Fruit fly (Drosophila melanogaster): ENCODE data around the gene tnc.

tnc gene

DNA sequence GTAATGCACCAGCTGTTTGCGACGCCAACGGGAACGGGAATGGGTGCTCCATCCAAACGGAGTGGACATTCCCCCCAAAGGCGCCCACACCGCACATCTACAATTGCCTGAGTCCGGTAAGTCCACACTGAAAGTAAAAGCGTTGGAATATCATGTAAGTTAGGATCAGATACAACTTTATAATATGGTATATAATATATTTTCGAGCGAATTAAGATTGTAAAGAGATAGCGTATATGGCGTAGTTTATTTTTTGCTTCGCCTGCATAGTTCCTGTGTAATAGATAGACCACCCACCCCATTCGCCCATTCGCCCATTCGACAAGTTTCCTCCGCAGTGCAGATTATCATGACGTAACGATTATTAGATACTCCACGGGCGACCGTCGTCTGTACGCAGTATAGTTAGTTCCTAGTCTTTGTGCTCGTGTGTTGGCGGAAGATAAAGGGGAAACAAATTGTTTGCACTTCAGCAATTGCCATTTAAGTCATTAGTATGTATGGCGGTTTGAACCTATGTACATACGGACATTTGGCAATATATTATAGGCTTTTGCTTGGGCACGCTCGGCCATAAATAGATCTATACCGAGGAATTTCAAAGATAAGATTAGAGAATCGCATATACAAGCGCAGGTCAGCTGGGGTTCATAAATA is 67.4 kb downstream of the tnc start (continued):
- peak; percentile 43 for TF ChIP-seq Hmr (GFP tag; optimal IDR thresholded peaks at IDR 0.05)
- no peak for TF ChIP-seq ERR (GFP tag; optimal IDR thresholded peaks at IDR 0.05)

DNA sequence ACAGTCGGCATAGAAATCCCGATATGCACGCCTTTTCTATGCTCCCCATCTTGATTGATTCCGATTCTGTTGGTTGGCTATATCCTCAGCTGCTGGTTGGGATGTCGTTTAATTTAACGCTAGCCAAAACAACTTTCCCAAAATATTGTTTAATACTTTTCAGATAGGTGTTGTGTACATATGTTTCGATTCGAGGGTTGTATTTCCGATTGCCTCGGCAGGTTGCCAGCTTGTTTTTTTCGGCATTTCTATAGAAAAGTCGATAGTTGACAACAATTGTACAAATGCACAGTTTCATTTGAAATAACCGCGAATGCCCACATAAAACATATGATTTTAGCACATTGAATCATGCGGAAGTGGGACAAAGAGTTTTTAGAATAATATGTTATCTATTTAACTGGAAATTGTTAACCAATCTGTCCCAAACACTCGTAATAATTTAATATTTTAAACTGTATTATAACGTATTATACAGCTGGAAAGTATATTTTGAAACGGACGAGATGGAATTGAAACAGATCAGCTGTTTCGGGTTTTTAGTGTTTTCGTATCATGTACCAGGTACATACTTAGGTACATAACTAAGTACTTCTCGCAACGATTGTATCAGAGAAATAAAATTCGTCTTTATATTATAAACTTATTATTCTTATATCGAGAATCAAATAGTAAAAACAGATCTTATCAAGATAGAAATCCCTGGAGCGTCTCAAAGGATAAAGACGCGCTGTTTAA is 70.4 kb downstream of the tnc start, which contains the start of gene CG31109:
CG31109 (minus strand) TSS at position 203 of the 738 bp plus-strand sequence.
- peak; percentile 61 for TF ChIP-seq Scr (GFP tag; IDR thresholded peaks at IDR 0.05; ENCODE audit: partially characterized antibody)
- no peak for TF ChIP-seq klu (GFP tag; IDR thresholded peaks at IDR 0.05)
- no peak for TF ChIP-seq Dip2 (GFP tag; IDR thresholded peaks at IDR 0.05)
- TF ChIP-seq z (GFP tag; IDR thresholded peaks at IDR 0.05): no peak
- no peak for TF ChIP-seq CG14050 (GFP tag; IDR thresholded peaks at IDR 0.05)
- TF ChIP-seq NC2α (GFP tag; optimal IDR thresholded peaks at IDR 0.05): no peak
- TF ChIP-seq gcm2 (GFP tag; optimal IDR thresholded peaks at IDR 0.05): no peak
- peak; percentile 57 for TF ChIP-seq bbx (GFP tag; IDR thresholded peaks at IDR 0.05; ENCODE audit: partially characterized antibody)
- no peak for TF ChIP-seq CG13123 (GFP tag; optimal IDR thresholded peaks at IDR 0.05)
- TF ChIP-seq Six4 (GFP tag; optimal IDR thresholded peaks at IDR 0.05): peak; percentile 30
- no peak for TF ChIP-seq tna (GFP tag; IDR thresholded peaks at IDR 0.05; ENCODE audit: partially characterized antibody)
- peak; percentile 77 for TF ChIP-seq stwl (tag; optimal IDR thresholded peaks at IDR 0.05)
- TF ChIP-seq crp (GFP tag; optimal IDR thresholded peaks at IDR 0.05): peak; percentile 65 to 87
- no peak for TF ChIP-seq lbe (GFP tag; optimal IDR thresholded peaks at IDR 0.05)
- TF ChIP-seq CG3163 (GFP tag; optimal IDR thresholded peaks at IDR 0.05): no peak
- no peak for TF ChIP-seq CG6813 (GFP tag; optimal IDR thresholded peaks at IDR 0.05)
- TF ChIP-seq cad (GFP tag; optimal IDR thresholded peaks at IDR 0.05): no peak
- no peak for TF ChIP-seq dysf (GFP tag; IDR thresholded peaks at IDR 0.05)
- peak; percentile 31 for TF ChIP-seq Lhr (GFP tag; optimal IDR thresholded peaks at IDR 0.05)
- no peak for TF ChIP-seq Drgx (GFP tag; IDR thresholded peaks at IDR 0.05)
- TF ChIP-seq Gsc (GFP tag; IDR thresholded peaks at IDR 0.05): no peak
- no peak for TF ChIP-seq cg (GFP tag; optimal IDR thresholded peaks at IDR 0.05)
- no peak for TF ChIP-seq Bdp1 (GFP tag; optimal IDR thresholded peaks at IDR 0.05)
- TF ChIP-seq Bgb (GFP tag; IDR thresholded peaks at IDR 0.05; ENCODE audit: partially characterized antibody): peak; percentile 59
- peak; percentile 80 for TF ChIP-seq trem (tag; optimal IDR thresholded peaks at IDR 0.05)
- TF ChIP-seq CG12942 (GFP tag; optimal IDR thresholded peaks at IDR 0.05): no peak
- no peak for TF ChIP-seq CTCF (GFP tag; optimal IDR thresholded peaks at IDR 0.05)
- TF ChIP-seq CG8359 (GFP tag; optimal IDR thresholded peaks at IDR 0.05; ENCODE audit: borderline replicate concordance): no peak
- no peak for TF ChIP-seq jumu (GFP tag; optimal IDR thresholded peaks at IDR 0.05)
- no peak for TF ChIP-seq ap (GFP tag; IDR thresholded peaks at IDR 0.05)
- no peak for TF ChIP-seq nerfin-2 (GFP tag; IDR thresholded peaks at IDR 0.05; ENCODE audit: partially characterized antibody)
- TF ChIP-seq Vsx1 (GFP tag; optimal IDR thresholded peaks at IDR 0.05): no peak
- TF ChIP-seq CG14965 (GFP tag; optimal IDR thresholded peaks at IDR 0.05; ENCODE audit: borderline replicate concordance): no peak
- TF ChIP-seq chinmo (GFP tag; IDR thresholded peaks at IDR 0.05; ENCODE audit: partially characterized antibody): no peak
- no peak for TF ChIP-seq CG1832 (GFP tag; optimal IDR thresholded peaks at IDR 0.05)
- TF ChIP-seq tin (GFP tag; optimal IDR thresholded peaks at IDR 0.05): peak; percentile 35
- TF ChIP-seq bowl (GFP tag; IDR thresholded peaks at IDR 0.05): no peak
- TF ChIP-seq CG12391 (tag; optimal IDR thresholded peaks at IDR 0.05): peak; percentile 46
- TF ChIP-seq cato (GFP tag; optimal IDR thresholded peaks at IDR 0.05; ENCODE audit: borderline replicate concordance): no peak
- peak; percentile 60 for TF ChIP-seq lilli (GFP tag; optimal IDR thresholded peaks at IDR 0.05)
- TF ChIP-seq Dip3 (GFP tag; optimal IDR thresholded peaks at IDR 0.05): no peak
- peak; percentile 26; the same call in 1 of the 3 replicates for TF ChIP-seq ci (GFP tag; IDR thresholded peaks at IDR 0.05)
- peak; percentile 19 for TF ChIP-seq Hmr (GFP tag; optimal IDR thresholded peaks at IDR 0.05)
- peak; percentile 69 for TF ChIP-seq Sry-δ (GFP tag; optimal IDR thresholded peaks at IDR 0.05)
- no peak for TF ChIP-seq Max (GFP tag; optimal IDR thresholded peaks at IDR 0.05)
- TF ChIP-seq gt (GFP tag; IDR thresholded peaks at IDR 0.05): no peak
